Fruit fly (Drosophila melanogaster) Kc167 (cell line): ENCODE data around the gene CG2972.

Source experiments
- Myc ChIP-seq: fragments of >200 bp; optimal IDR thresholded peaks from 2 replicates; lab custom pipeline; 2017; ENCODE audit warnings: missing external identifiers
- Sin3A ChIP-seq: fragments of >200 bp; optimal IDR thresholded peaks from 2 replicates; lab custom pipeline; 2018; ENCODE audit warnings: missing external identifiers
- h ChIP-seq: fragments of >200 bp; optimal IDR thresholded peaks from 3 replicates; lab custom pipeline; 2018; ENCODE audit warnings: missing external identifiers
- insv ChIP-seq: fragments of >200 bp; optimal IDR thresholded peaks from 3 replicates; lab custom pipeline; 2018; ENCODE audit warnings: missing external identifiers
- psq ChIP-seq: fragments of >200 bp; optimal IDR thresholded peaks from 2 replicates; lab custom pipeline; 2017; ENCODE audit warnings: missing external identifiers
- ttk ChIP-seq: sonication (Bioruptor generic); optimal IDR thresholded peaks from 2 replicates; lab custom pipeline; 2017; ENCODE audit warnings: missing external identifiers

CG2972 gene

DNA sequence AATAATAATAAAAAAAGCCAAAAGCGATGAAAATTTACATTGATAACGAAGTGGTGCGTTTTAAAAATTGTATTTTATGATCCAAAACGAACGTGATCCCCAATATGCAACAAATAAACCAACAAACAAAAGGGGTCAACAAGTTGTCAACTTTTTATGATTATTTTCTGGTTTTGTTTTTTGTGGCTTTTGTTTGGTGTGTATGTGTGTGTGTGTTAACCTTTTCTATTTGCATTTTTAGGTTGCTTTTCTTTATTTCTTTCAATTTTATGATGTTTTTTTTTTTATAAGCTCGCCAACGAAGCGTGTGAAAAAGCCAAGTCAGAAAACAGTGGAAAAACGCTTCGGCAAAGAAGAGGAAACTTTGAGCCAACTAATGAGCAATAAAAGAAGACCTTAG, 25.3 kb downstream of the CG2972 start:
- TF ChIP-seq psq (no peak), insv (no peak), Myc (no peak), Sin3A (no peak), h (lab: Kevin White, UChicago) (no peak), ttk (lab: Kevin White, UChicago) (no peak)

DNA sequence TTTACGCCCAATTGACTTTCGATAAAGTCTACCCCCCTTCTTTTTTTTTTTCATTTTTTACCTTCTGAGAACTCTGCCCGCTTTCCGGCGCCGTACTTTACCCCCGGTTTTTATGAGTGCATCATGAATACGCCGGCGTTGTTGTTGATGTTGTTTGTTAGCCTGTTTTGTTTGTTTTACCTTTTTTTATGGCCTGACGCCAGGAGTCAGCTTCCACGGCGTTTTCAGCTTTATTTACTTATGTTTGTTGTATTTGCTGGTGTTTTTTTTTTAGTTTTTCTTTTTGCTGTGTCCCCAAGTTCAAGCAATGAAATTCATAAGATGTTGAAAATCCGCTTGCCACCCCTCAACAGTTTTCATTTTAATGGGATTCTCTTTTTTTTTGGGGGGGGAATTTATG, 27.9 kb downstream of the CG2972 start:
- TF ChIP-seq h (lab: Kevin White, UChicago) (no peak), ttk (lab: Kevin White, UChicago) (no peak), insv (no peak), psq (no peak), Myc (no peak), Sin3A (no peak)

DNA sequence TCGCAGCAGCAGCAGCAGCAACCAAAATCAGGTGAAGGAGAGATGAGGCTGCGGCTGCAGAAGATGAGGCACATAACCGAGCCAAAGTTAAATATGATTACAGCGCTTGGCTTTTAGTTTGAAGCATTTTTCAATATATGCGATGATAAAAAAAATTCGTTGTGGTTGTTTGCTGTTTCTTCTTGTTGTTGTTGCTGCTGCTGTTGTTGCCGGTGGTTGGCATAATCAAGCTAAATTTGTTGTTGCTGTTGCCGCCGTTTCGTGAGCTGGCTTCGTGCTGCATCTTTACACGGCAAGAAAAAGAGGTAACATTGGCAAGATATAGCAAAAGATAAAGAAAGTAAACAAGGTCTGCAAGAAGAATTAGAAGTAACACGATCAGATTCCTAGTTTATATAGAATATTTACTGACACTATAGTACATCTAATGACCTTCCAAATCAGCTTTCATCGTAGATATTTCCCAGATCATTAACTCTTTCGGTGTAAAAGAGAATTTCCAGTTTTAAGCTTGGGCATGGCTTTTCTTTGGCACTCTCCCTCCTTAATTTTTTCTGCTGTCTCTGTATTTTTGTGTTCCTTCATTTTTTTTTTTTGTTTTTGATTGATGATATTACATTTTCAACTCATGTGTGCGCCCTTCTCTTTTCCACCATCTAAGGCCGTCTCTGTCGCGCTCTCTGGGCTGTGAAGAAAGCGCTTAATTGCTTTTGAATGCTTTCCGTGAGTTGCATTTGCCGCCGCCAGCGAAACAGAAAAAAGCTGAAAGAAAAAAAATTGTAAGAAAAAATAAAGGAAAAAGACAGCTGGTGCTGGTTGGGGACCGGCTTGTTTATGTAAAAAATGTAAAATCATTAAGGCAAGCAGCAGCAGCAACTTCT, 31.2 kb downstream of the CG2972 start:
- TF ChIP-seq psq (no peak), h (lab: Kevin White, UChicago) (no peak), Myc (no peak), insv (no peak), Sin3A (no peak), ttk (lab: Kevin White, UChicago) (no peak)

DNA sequence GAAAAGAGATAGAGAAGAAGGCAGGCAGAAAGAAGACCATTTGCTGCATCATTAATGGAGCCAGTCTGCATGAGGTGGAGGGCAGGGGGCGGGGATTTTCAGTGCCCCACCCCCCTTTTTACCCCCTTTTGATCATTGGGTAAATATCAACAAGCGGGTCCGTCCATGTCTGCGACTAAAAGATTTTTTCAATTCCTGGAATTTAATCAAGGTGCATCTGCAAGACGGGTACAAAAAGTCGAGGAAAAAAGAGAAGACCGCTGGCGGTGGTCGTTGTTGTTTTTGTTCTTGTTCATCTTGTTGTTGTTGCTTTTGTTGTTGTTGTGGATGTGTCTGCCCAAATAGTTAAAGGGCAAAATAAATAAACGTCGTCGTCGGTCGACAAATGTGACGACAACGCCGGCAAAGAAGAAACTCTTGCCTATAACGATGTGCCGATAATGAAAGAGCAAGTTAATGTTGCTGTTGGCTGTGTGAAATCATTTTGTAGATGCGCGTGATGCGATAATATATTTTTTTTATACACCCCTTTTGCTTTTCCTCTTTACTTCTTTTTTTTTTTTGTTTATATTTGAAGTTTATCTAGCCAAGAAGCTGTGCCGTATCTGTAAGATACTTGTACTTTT, 32.7 kb downstream of the CG2972 start:
- TF ChIP-seq insv (no peak), psq (no peak), Myc (no peak), ttk (lab: Kevin White, UChicago) (no peak), Sin3A (no peak), h (lab: Kevin White, UChicago) (no peak)

DNA sequence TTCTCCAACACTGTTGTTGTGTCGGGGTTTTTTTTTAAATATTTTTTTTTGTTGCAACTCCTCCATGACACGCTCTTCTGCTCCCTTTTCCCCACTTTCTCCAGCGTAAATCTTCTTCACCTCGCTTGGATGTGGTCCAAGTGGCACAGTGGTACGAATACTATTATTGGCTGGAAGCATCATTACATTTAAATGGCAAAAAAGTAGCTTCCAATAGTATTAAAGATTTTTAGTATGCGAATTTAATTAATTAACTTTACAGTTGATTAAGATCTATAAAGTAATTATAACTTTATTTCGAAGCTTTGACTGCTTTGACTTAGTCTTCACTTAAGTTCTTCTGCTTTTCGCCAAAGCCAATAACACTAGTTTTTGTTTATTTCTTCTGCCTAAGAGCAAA, 35.4 kb downstream of the CG2972 start:
- TF ChIP-seq insv, result no peak
- no peak for TF ChIP-seq h (lab: Kevin White, UChicago)
- TF ChIP-seq psq, result no peak
- TF ChIP-seq ttk (lab: Kevin White, UChicago), result no peak

DNA sequence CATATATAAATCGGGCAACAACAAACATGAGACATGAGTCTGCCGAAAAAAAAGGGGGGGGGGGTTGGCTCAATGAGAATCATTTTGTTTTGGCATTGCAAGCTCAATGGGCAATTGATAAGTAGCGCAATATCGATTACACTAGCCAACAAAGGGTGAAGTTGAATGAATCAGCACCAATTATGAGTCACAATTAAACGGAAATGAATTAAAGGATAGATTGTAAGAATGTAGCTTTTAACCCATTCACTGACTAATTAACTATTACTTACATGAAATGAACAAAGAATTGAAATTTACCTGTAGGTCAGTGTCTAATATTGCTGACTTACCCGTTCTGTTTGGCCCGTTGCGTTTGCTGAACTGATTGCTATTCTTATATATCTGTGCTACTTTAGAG, 42.7 kb downstream of the CG2972 start:
- no peak for TF ChIP-seq insv
- TF ChIP-seq Sin3A, result no peak
- TF ChIP-seq h (lab: Kevin White, UChicago), result no peak
- TF ChIP-seq ttk (lab: Kevin White, UChicago), result no peak
- TF ChIP-seq psq, result no peak

DNA sequence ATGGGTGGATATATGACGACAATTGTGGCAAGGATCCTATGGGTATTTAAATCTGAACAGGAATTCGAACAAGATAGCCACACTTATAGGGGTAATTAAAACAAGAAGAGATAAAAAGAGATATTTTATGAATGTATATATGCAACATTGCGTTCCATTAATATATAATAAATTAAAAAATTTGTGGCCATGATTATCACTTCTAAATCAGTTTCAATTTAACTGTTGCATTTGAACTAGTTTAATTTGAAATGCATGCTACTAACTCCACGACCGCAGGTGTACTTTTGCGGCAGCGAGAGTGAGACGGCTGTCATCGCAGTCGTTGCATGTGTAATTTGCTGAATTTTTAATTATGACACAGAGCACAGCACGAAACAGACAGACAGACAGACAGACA, 44.2 kb downstream of the CG2972 start:
- TF ChIP-seq Myc, result no peak
- TF ChIP-seq psq, result no peak
- TF ChIP-seq h (lab: Kevin White, UChicago), result no peak
- no peak for TF ChIP-seq ttk (lab: Kevin White, UChicago)
- no peak for TF ChIP-seq insv
- no peak for TF ChIP-seq Sin3A
